Worm (Caenorhabditis elegans): ENCODE data around the gene K10G6.9.

K10G6.9 gene

ce11 chrII:4018617-4019016 lies 46.6 kb downstream of the K10G6.9 start, which contains the start of gene K07D4.6:
Gene K07D4.6 (minus strand): TSS chrII:4018717.
- TF ChIP-seq drap-1 (GFP tag; optimal IDR thresholded peaks at IDR 0.05) (no peak), nhr-12 (tag; optimal IDR thresholded peaks at IDR 0.05) (no peak), nhr-76 (tag; optimal IDR thresholded peaks at IDR 0.05) (no peak), ces-1 (GFP tag; optimal IDR thresholded peaks at IDR 0.05) (no peak), sem-2 (GFP tag; optimal IDR thresholded peaks at IDR 0.05) (no peak), mab-5 (tag; optimal IDR thresholded peaks at IDR 0.05) (no peak), zip-8 (tag; optimal IDR thresholded peaks at IDR 0.05) (no peak), mep-1 (tag; optimal IDR thresholded peaks at IDR 0.05) (no peak), sptf-1 (tag; optimal IDR thresholded peaks at IDR 0.05) (no peak), tbx-8 (GFP tag; optimal IDR thresholded peaks at IDR 0.05) (no peak), ceh-83 (GFP tag; optimal IDR thresholded peaks at IDR 0.05) (no peak)
